Fruit fly (Drosophila melanogaster): Measurements from ENCODE around the gene CG43093.

dm6 chr3R:22816437-22817173 lies 46.5 kb upstream of the CG43093 start:
- TF ChIP-seq CG8478 (optimal IDR thresholded peaks at IDR 0.05) (no peak), CTCF (optimal IDR thresholded peaks at IDR 0.05) (no peak)

Data from S2 (cell line).